Worm (Caenorhabditis elegans) whole organism, mixed stage, embryonic: Measurements from ENCODE around the gene tag-30.

Experiments
- ceh-39 ChIP-seq: fragments of 150-350 bp; optimal IDR thresholded peaks from 2 replicates; lab custom pipeline; 2014; ENCODE audit warnings: missing biosample characterization, missing genetic modification characterization
- elt-3 ChIP-seq: fragments of 150-350 bp; optimal IDR thresholded peaks from 2 replicates; lab custom pipeline; 2014; ENCODE audit warnings: missing biosample characterization, missing genetic modification characterization
- nhr-76 ChIP-seq: sonication (generic microtip); optimal IDR thresholded peaks from 2 replicates; lab custom pipeline; 2017; ENCODE audit warnings: missing biosample characterization, missing genetic modification characterization
- pha-4 ChIP-seq: fragments of 150-350 bp; optimal IDR thresholded peaks from 2 replicates; lab custom pipeline; 2018; ENCODE audit warnings: missing biosample characterization, missing genetic modification reagents, missing genetic modification characterization
- unc-62 ChIP-seq: fragments of 150-350 bp; optimal IDR thresholded peaks from 2 replicates; lab custom pipeline; 2014; ENCODE audit warnings: missing biosample characterization, missing genetic modification reagents, missing genetic modification characterization

DNA sequence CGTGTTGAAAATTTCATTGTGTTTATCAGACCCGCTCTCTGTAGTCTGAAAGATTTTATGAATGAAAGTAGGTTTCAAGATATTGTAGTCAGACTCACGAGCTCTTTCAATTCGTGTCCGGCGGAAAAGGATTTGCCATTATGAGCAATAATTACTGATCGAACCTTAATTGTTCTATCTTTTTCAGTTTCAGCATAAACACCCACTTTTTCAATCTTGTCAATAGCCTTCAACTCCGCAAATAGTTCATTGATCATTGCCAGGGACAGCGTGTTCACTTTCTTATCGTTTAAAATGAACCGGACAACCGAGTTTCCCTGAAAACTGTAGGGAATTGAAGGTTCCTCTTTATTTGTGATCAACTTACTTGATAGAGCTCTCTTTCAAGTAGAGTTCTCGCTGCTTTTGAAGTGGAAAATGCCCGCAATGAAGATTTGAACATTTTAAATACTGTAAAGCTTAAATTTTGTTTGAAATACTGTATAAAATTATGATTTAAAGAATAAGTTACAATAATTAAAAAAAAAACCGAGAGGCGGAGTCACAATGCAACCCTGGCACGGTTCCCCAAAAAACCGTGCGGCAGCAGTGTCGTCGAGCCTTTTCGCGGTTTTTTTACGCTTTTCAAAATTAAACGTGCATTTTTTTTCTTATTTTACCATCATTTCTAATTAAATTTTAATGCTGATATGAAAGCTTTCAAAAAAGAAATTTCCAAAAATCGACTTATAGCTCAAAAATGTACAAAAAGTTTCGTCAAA, 1.1 kb upstream of the tag-30 start, which contains the start of gene ech-2:
- TF ChIP-seq elt-3 (no peak), ceh-39 (no peak), nhr-76 (tag; lab: Kevin White, UChicago) (no peak), pha-4 (no peak), unc-62 (GFP tag; lab: Kevin White, UChicago) (no peak)
